Worm (Caenorhabditis elegans): ENCODE measurements around the gene ger-1.

- TF ChIP-seq ama-1 (optimal IDR thresholded peaks at IDR 0.05) (no peak), flt-1 (GFP tag; IDR thresholded peaks at IDR 0.05) (no peak), B0310.2 (tag; optimal IDR thresholded peaks at IDR 0.05) (no peak), hmbx-1 (tag; optimal IDR thresholded peaks at IDR 0.05) (no peak), ets-7 (tag; optimal IDR thresholded peaks at IDR 0.05) (no peak), hmg-4 (GFP tag; optimal IDR thresholded peaks at IDR 0.05) (no peak), aly-1 (tag; optimal IDR thresholded peaks at IDR 0.05) (no peak), hnd-1 (tag; optimal IDR thresholded peaks at IDR 0.05) (no peak), scrt-1 (GFP tag; IDR thresholded peaks at IDR 0.05) (no peak), F13C5.2 (tag; optimal IDR thresholded peaks at IDR 0.05) (no peak), pes-1 (GFP tag; IDR thresholded peaks at IDR 0.05) (no peak), tra-4 (tag; optimal IDR thresholded peaks at IDR 0.05) (no peak), sea-1 (GFP tag; conservative IDR thresholded peaks at IDR 0.05) (no peak), tbx-37 (GFP tag; conservative IDR thresholded peaks at IDR 0.05) (no peak)
Measured at ce11 chrIII:7072452-7072851, 5.2 kb upstream of the ger-1 start, which contains the start of gene lin-37.

All from whole organism, early embryonic.